Fruit fly (Drosophila melanogaster) whole organism, embryonic: ENCODE results near the gene ens.

ENCODE experiments used
- ATbp ChIP-seq: fragments of 200-800 bp; sonication (Bioruptor generic); optimal IDR thresholded peaks from 2 replicates; lab custom pipeline; 2017; ENCODE audit warnings: missing biosample characterization, mild to moderate bottlenecking, missing genetic modification characterization, missing genetic modification reagents
- Abd-B ChIP-seq: fragments of 200-800 bp; sonication (Bioruptor generic); optimal IDR thresholded peaks from 2 replicates; lab custom pipeline; 2018; ENCODE audit warnings: missing biosample characterization, mild to moderate bottlenecking, missing genetic modification characterization, moderate library complexity
- B-H1 ChIP-seq: fragments of 200-800 bp; sonication (Bioruptor generic); IDR thresholded peaks from 3 replicates; pipeline ENCODE4 v1.3.6; 2022; ENCODE audit warnings: missing biosample characterization, missing genetic modification characterization
- BEAF-32 ChIP-seq: fragments of 200-800 bp; sonication (Bioruptor generic); optimal IDR thresholded peaks from 3 replicates; lab custom pipeline; 2017; ENCODE audit warnings: missing biosample characterization, missing genetic modification characterization, mild to moderate bottlenecking, moderate library complexity, missing genetic modification reagents
- CG10147 ChIP-seq: fragments of 200-800 bp; sonication (Bioruptor generic); optimal IDR thresholded peaks from 2 replicates; lab custom pipeline; 2019; ENCODE audit warnings: missing biosample characterization, mild to moderate bottlenecking, missing genetic modification characterization, moderate library complexity
- CG10267 ChIP-seq: fragments of 200-800 bp; sonication (Bioruptor generic); optimal IDR thresholded peaks from 2 replicates; lab custom pipeline; 2018; ENCODE audit warnings: missing biosample characterization, mild to moderate bottlenecking, missing genetic modification characterization, moderate library complexity
- CG10959 ChIP-seq: fragments of 200-800 bp; sonication (Bioruptor generic); IDR thresholded peaks from 2 replicates; pipeline ENCODE4 v1.3.6; 2022; ENCODE audit warnings: missing biosample characterization, missing genetic modification characterization
- CG15011 ChIP-seq: fragments of 200-800 bp; sonication (Bioruptor generic); optimal IDR thresholded peaks from 3 replicates; lab custom pipeline; 2018; ENCODE audit warnings: missing biosample characterization, mild to moderate bottlenecking, missing genetic modification characterization
- CG15514 ChIP-seq: fragments of 200-800 bp; sonication (Bioruptor generic); optimal IDR thresholded peaks from 3 replicates; lab custom pipeline; 2017; ENCODE audit warnings: missing biosample characterization, missing genetic modification characterization, mild to moderate bottlenecking, moderate library complexity, missing genetic modification reagents
- CG15696 ChIP-seq: fragments of 200-800 bp; sonication (Bioruptor generic); optimal IDR thresholded peaks from 2 replicates; lab custom pipeline; 2019; ENCODE audit warnings: missing biosample characterization, mild to moderate bottlenecking, missing genetic modification characterization, moderate library complexity
- CG1647 ChIP-seq: fragments of 200-800 bp; sonication (Bioruptor generic); optimal IDR thresholded peaks from 3 replicates; lab custom pipeline; 2016; ENCODE audit warnings: missing biosample characterization, missing genetic modification characterization
- CG17359 ChIP-seq: fragments of 200-800 bp; sonication (Bioruptor generic); optimal IDR thresholded peaks from 3 replicates; lab custom pipeline; 2018; ENCODE audit warnings: missing biosample characterization, mild to moderate bottlenecking, missing genetic modification characterization, moderate library complexity
- CG2120 ChIP-seq: fragments of 200-800 bp; sonication (Bioruptor generic); optimal IDR thresholded peaks from 3 replicates; lab custom pipeline; 2016; ENCODE audit warnings: missing biosample characterization, missing genetic modification characterization
- CG30403 ChIP-seq: fragments of 200-800 bp; sonication (Bioruptor generic); optimal IDR thresholded peaks from 3 replicates; lab custom pipeline; 2016; ENCODE audit warnings: missing biosample characterization, missing genetic modification characterization
- CG3847 ChIP-seq: fragments of 200-800 bp; sonication (Bioruptor generic); IDR thresholded peaks from 2 replicates; pipeline ENCODE4 v1.3.6; 2022; ENCODE audit warnings: missing biosample characterization, missing genetic modification characterization
- CG42726 ChIP-seq: fragments of 200-800 bp; sonication (Bioruptor generic); IDR thresholded peaks from 2 replicates; pipeline ENCODE4 v1.3.6; 2022; ENCODE audit warnings: missing biosample characterization, missing genetic modification characterization; ENCODE audit not compliant: partially characterized antibody
- CG4328 ChIP-seq: fragments of 200-800 bp; sonication (Bioruptor generic); optimal IDR thresholded peaks from 3 replicates; lab custom pipeline; 2017; ENCODE audit warnings: missing biosample characterization, missing genetic modification reagents, missing genetic modification characterization
- CG4424 ChIP-seq: fragments of 200-800 bp; sonication (Bioruptor generic); optimal IDR thresholded peaks from 3 replicates; lab custom pipeline; 2016; ENCODE audit warnings: missing biosample characterization, missing genetic modification characterization
- CG4617 ChIP-seq: fragments of 200-800 bp; sonication (Bioruptor generic); optimal IDR thresholded peaks from 3 replicates; lab custom pipeline; 2016; ENCODE audit warnings: missing biosample characterization, missing genetic modification characterization, borderline replicate concordance
- CG7786 ChIP-seq: fragments of 200-800 bp; sonication (Bioruptor generic); optimal IDR thresholded peaks from 2 replicates; lab custom pipeline; 2016; ENCODE audit warnings: missing biosample characterization, missing genetic modification characterization
- CG8388 ChIP-seq: fragments of 200-800 bp; sonication (Bioruptor generic); optimal IDR thresholded peaks from 2 replicates; lab custom pipeline; 2019; ENCODE audit warnings: missing biosample characterization, mild to moderate bottlenecking, missing genetic modification characterization, moderate library complexity
- Dek ChIP-seq: fragments of 200-800 bp; sonication (Bioruptor generic); optimal IDR thresholded peaks from 3 replicates; lab custom pipeline; 2019; ENCODE audit warnings: missing biosample characterization, mild to moderate bottlenecking, missing genetic modification characterization, moderate library complexity
- Doc3 ChIP-seq: fragments of 200-800 bp; sonication (Bioruptor generic); IDR thresholded peaks from 3 replicates; pipeline ENCODE4 v1.3.6; 2022; ENCODE audit warnings: missing biosample characterization, missing genetic modification characterization; ENCODE audit not compliant: partially characterized antibody
- Ets65A ChIP-seq: fragments of 200-800 bp; sonication (Bioruptor generic); peaks from one replicate; lab custom pipeline; 2016; ENCODE audit warnings: missing biosample characterization, missing genetic modification characterization
- HmgD ChIP-seq: fragments of 200-800 bp; sonication (Bioruptor generic); optimal IDR thresholded peaks from 3 replicates; lab custom pipeline; 2016; ENCODE audit warnings: missing biosample characterization, missing genetic modification characterization
- Hmx ChIP-seq: fragments of 200-800 bp; sonication (Bioruptor generic); optimal IDR thresholded peaks from 2 replicates; lab custom pipeline; 2016; ENCODE audit warnings: missing biosample characterization, missing genetic modification characterization
- Hr51 ChIP-seq, 2 experiments: fragments of 200-800 bp; sonication (Bioruptor generic); optimal IDR thresholded peaks; 2 replicates in 1 of 2; 3 replicates in 1 of 2; lab custom pipeline; 2016 to 2018; ENCODE audit warnings: missing biosample characterization in 2 of 2, missing genetic modification characterization in 2 of 2, mild to moderate bottlenecking in 1 of 2, moderate library complexity in 1 of 2
- Lhr ChIP-seq: fragments of 200-800 bp; sonication (Bioruptor generic); optimal IDR thresholded peaks from 3 replicates; lab custom pipeline; 2017; ENCODE audit warnings: mild to moderate bottlenecking, missing biosample characterization, missing genetic modification reagents, missing genetic modification characterization
- Nf-YB ChIP-seq: fragments of 200-800 bp; sonication (Bioruptor generic); optimal IDR thresholded peaks from 3 replicates; lab custom pipeline; 2019; ENCODE audit warnings: missing biosample characterization, mild to moderate bottlenecking, missing genetic modification characterization, moderate library complexity
- PHDP ChIP-seq: fragments of 200-800 bp; sonication (Bioruptor generic); optimal IDR thresholded peaks from 3 replicates; lab custom pipeline; 2018; ENCODE audit warnings: missing biosample characterization, mild to moderate bottlenecking, missing genetic modification characterization, moderate library complexity
- Pdp1 ChIP-seq, 2 experiments: fragments of 200-800 bp; sonication (Bioruptor generic); optimal IDR thresholded peaks; 3 replicates each; lab custom pipeline; 2016; ENCODE audit warnings: missing biosample characterization in 2 of 2, missing genetic modification characterization in 2 of 2, mild to moderate bottlenecking in 1 of 2, moderate library complexity in 1 of 2
- Sry-β ChIP-seq: fragments of 200-800 bp; sonication (Bioruptor generic); optimal IDR thresholded peaks from 2 replicates; lab custom pipeline; 2018; ENCODE audit warnings: missing biosample characterization, mild to moderate bottlenecking, missing genetic modification characterization, moderate library complexity
- Ssrp ChIP-seq: fragments of 200-800 bp; sonication (Bioruptor generic); optimal IDR thresholded peaks from 2 replicates; lab custom pipeline; 2018; ENCODE audit warnings: missing biosample characterization, mild to moderate bottlenecking, missing genetic modification characterization, moderate library complexity
- Vsx1 ChIP-seq: fragments of 200-800 bp; sonication (Bioruptor generic); optimal IDR thresholded peaks from 2 replicates; lab custom pipeline; 2017; ENCODE audit warnings: missing biosample characterization, mild to moderate bottlenecking, missing genetic modification characterization, missing genetic modification reagents
- ase ChIP-seq: fragments of 200-800 bp; sonication (Bioruptor generic); IDR thresholded peaks from 3 replicates; pipeline ENCODE4 v1.3.6; 2022; ENCODE audit warnings: missing biosample characterization, missing genetic modification characterization
- bbx ChIP-seq: fragments of 200-800 bp; sonication (Bioruptor generic); IDR thresholded peaks from 2 replicates; pipeline ENCODE4 v1.3.6; 2022; ENCODE audit warnings: missing biosample characterization, missing genetic modification characterization; ENCODE audit not compliant: partially characterized antibody
- danr ChIP-seq: fragments of 200-800 bp; sonication (Bioruptor generic); IDR thresholded peaks from 2 replicates; pipeline ENCODE4 v1.3.6; 2022; ENCODE audit warnings: missing biosample characterization, missing genetic modification characterization
- disco-r ChIP-seq: fragments of 200-800 bp; sonication (Bioruptor generic); optimal IDR thresholded peaks from 2 replicates; lab custom pipeline; 2016; ENCODE audit warnings: missing biosample characterization, missing genetic modification characterization
- ftz-f1 ChIP-seq: fragments of 200-800 bp; sonication (Bioruptor generic); optimal IDR thresholded peaks from 2 replicates; lab custom pipeline; 2016; ENCODE audit warnings: missing biosample characterization, missing genetic modification characterization
- grau ChIP-seq: fragments of 200-800 bp; optimal IDR thresholded peaks from 3 replicates; lab custom pipeline; 2019; ENCODE audit warnings: missing biosample characterization, mild to moderate bottlenecking, missing genetic modification characterization, moderate library complexity
- hbn ChIP-seq: fragments of 200-800 bp; sonication (Bioruptor generic); IDR thresholded peaks from 2 replicates; pipeline ENCODE4 v1.3.6; 2022; ENCODE audit warnings: missing biosample characterization, missing genetic modification characterization; ENCODE audit not compliant: partially characterized antibody
- kay ChIP-seq: fragments of 200-800 bp; sonication (Bioruptor generic); optimal IDR thresholded peaks from 2 replicates; lab custom pipeline; 2016; ENCODE audit warnings: missing biosample characterization, missing genetic modification characterization
- lmd ChIP-seq: fragments of 200-800 bp; sonication (Bioruptor generic); IDR thresholded peaks from 2 replicates; pipeline ENCODE4 v1.3.6; 2022; ENCODE audit warnings: missing biosample characterization, missing genetic modification characterization
- nom ChIP-seq: fragments of 200-800 bp; sonication (Bioruptor generic); optimal IDR thresholded peaks from 2 replicates; lab custom pipeline; 2017; ENCODE audit warnings: missing biosample characterization, missing genetic modification characterization, mild to moderate bottlenecking, moderate library complexity, missing genetic modification reagents
- ranshi ChIP-seq: fragments of 200-800 bp; sonication (Bioruptor generic); IDR thresholded peaks from 2 replicates; pipeline ENCODE4 v1.3.6; 2022; ENCODE audit warnings: missing biosample characterization, missing genetic modification characterization
- stc ChIP-seq: fragments of 200-800 bp; sonication (Bioruptor generic); IDR thresholded peaks from 2 replicates; pipeline ENCODE4 v1.3.6; 2022; ENCODE audit warnings: missing biosample characterization, missing genetic modification characterization
- stwl ChIP-seq: fragments of 200-800 bp; sonication (Bioruptor generic); optimal IDR thresholded peaks from 3 replicates; lab custom pipeline; 2018; ENCODE audit warnings: missing biosample characterization, mild to moderate bottlenecking, missing genetic modification characterization, moderate library complexity
- zf30C ChIP-seq: fragments of 200-800 bp; sonication (Bioruptor generic); optimal IDR thresholded peaks from 3 replicates; lab custom pipeline; 2018; ENCODE audit warnings: missing biosample characterization, mild to moderate bottlenecking, missing genetic modification characterization

Gene ens

dm6 chr3L:4108844-4109494 is 25.4 kb downstream of the ens start (continued):
- TF ChIP-seq CG7786 (GFP tag; lab: Kevin White, UChicago) (peak; percentile 54), CG15696 (peak; percentile 51), Ets65A (peak; percentile 69), Ssrp (tag; lab: Kevin White, UChicago) (peak; percentile 70), Pdp1 (GFP tag; optimal IDR thresholded peaks at IDR 0.05; lab: Kevin White, UChicago) (peak; percentile 53 to 80), lmd (GFP tag; lab: Robert Waterston, UW) (peak; percentile 74), ranshi (GFP tag; lab: Robert Waterston, UW) (0 out of 2 replicates have a peak, but pooled peaks have one; percentile 36), ase (GFP tag; lab: Robert Waterston, UW) (no peak), Sry-β (GFP tag; lab: Kevin White, UChicago) (no peak), HmgD (no peak), CG17359 (tag; lab: Kevin White, UChicago) (peak; percentile 73), CG4328 (GFP tag; lab: Kevin White, UChicago) (peak; percentile 37), CG4424 (peak; percentile 76), PHDP (tag; lab: Kevin White, UChicago) (peak; percentile 75), Lhr (GFP tag; lab: Kevin White, UChicago) (peak; percentile 37), CG15514 (peak; percentile 51), kay (GFP tag; lab: Kevin White, UChicago) (peak; percentile 68), Doc3 (GFP tag; lab: Robert Waterston, UW) (no peak), Hr51 (GFP tag; optimal IDR thresholded peaks at IDR 0.05; lab: Kevin White, UChicago) (peak; percentile 51 to 82), CG2120 (GFP tag; lab: Kevin White, UChicago) (peak; percentile 84), disco-r (GFP tag; lab: Kevin White, UChicago) (no peak), CG3847 (GFP tag; lab: Robert Waterston, UW) (peak; percentile 57; the same call in 1 of the 2 replicates), bbx (GFP tag; lab: Robert Waterston, UW) (no peak), Vsx1 (peak; percentile 15), Hmx (GFP tag; lab: Kevin White, UChicago) (peak; percentile 52), CG10959 (GFP tag; lab: Robert Waterston, UW) (no peak), CG30403 (GFP tag; lab: Kevin White, UChicago) (peak; percentile 79), ATbp (GFP tag; lab: Kevin White, UChicago) (peak; percentile 68), hbn (GFP tag; lab: Robert Waterston, UW) (no peak), CG4617 (GFP tag; lab: Kevin White, UChicago) (peak; percentile 0), BEAF-32 (no peak), CG42726 (GFP tag; lab: Robert Waterston, UW) (no peak), CG15011 (GFP tag; lab: Kevin White, UChicago) (peak; percentile 73), ftz-f1 (GFP tag; lab: Kevin White, UChicago) (no peak), Abd-B (GFP tag; lab: Kevin White, UChicago) (peak; percentile 61), Nf-YB (GFP tag; lab: Kevin White, UChicago) (peak; percentile 62), grau (tag; lab: Kevin White, UChicago) (peak; percentile 97), stc (no peak), zf30C (GFP tag; lab: Kevin White, UChicago) (no peak), nom (no peak), CG8388 (peak; percentile 73), CG10267 (peak; percentile 71), CG1647 (GFP tag; lab: Kevin White, UChicago) (peak; percentile 64), danr (peak; percentile 69; the same call in 1 of the 2 replicates), B-H1 (GFP tag; lab: Robert Waterston, UW) (0 out of 3 replicates have a peak, but pooled peaks have one; percentile 18), Dek (tag; lab: Kevin White, UChicago) (peak; percentile 64), CG10147 (peak; percentile 66), stwl (tag; lab: Kevin White, UChicago) (no peak)
